Worm (Caenorhabditis elegans) whole organism, L3 larva: ENCODE data around the gene slc-36.3.

Experiments used
- R02D3.7 ChIP-seq: fragments of 150-350 bp; optimal IDR thresholded peaks from 2 replicates; lab custom pipeline; 2014; ENCODE audit warnings: missing biosample characterization, missing genetic modification characterization
- ama-1 ChIP-seq: fragments of 150-350 bp; optimal IDR thresholded peaks from 2 replicates; lab custom pipeline; 2018
- ceh-16 ChIP-seq: sonication (generic microtip); optimal IDR thresholded peaks from 2 replicates; lab custom pipeline; 2017; ENCODE audit warnings: missing biosample characterization, missing genetic modification characterization
- ceh-82 ChIP-seq: fragments of 150-350 bp; optimal IDR thresholded peaks from 2 replicates; lab custom pipeline; 2014; ENCODE audit warnings: missing biosample characterization, missing genetic modification characterization
- ceh-9 ChIP-seq: sonication (generic microtip); optimal IDR thresholded peaks from 2 replicates; lab custom pipeline; 2018; ENCODE audit warnings: missing biosample characterization, missing genetic modification characterization
- daf-12 ChIP-seq: fragments of 150-350 bp; optimal IDR thresholded peaks from 2 replicates; lab custom pipeline; 2014; ENCODE audit warnings: missing biosample characterization, missing genetic modification reagents, missing genetic modification characterization
- egl-27 ChIP-seq: sonication (generic microtip); optimal IDR thresholded peaks from 4 replicates; lab custom pipeline; 2017; ENCODE audit warnings: missing biosample characterization, missing genetic modification reagents, missing genetic modification characterization
- elt-2 ChIP-seq: sonication (generic microtip); optimal IDR thresholded peaks from 2 replicates; lab custom pipeline; 2016; ENCODE audit warnings: missing genetic modification reagents, mild to moderate bottlenecking, missing genetic modification characterization, missing compliant biosample characterization
- eor-1 ChIP-seq, 2 experiments: fragments of 150-350 bp; optimal IDR thresholded peaks; 2 replicates each; lab custom pipeline; 2014 to 2018; ENCODE audit warnings: missing biosample characterization in 2 of 2, missing genetic modification characterization in 2 of 2
- fkh-10 ChIP-seq: sonication (generic microtip); optimal IDR thresholded peaks from 2 replicates; lab custom pipeline; 2017; ENCODE audit warnings: missing biosample characterization, missing genetic modification reagents, missing genetic modification characterization
- fkh-2 ChIP-seq: fragments of 150-350 bp; optimal IDR thresholded peaks from 2 replicates; lab custom pipeline; 2014; ENCODE audit warnings: missing biosample characterization, missing genetic modification reagents, missing genetic modification characterization
- fos-1 ChIP-seq: fragments of 150-350 bp; optimal IDR thresholded peaks from 2 replicates; lab custom pipeline; 2014; ENCODE audit warnings: missing biosample characterization, missing genetic modification characterization
- hmg-11 ChIP-seq: sonication (generic microtip); optimal IDR thresholded peaks from 2 replicates; lab custom pipeline; 2016; ENCODE audit warnings: missing genetic modification characterization, missing compliant biosample characterization
- jun-1 ChIP-seq: fragments of 150-350 bp; optimal IDR thresholded peaks from 2 replicates; lab custom pipeline; 2014; ENCODE audit warnings: missing biosample characterization, missing genetic modification reagents, missing genetic modification characterization
- lin-39 ChIP-seq: fragments of 150-350 bp; optimal IDR thresholded peaks from 2 replicates; lab custom pipeline; 2018; ENCODE audit warnings: missing biosample characterization, missing genetic modification reagents, missing genetic modification characterization
- lsy-12 ChIP-seq: sonication (generic microtip); optimal IDR thresholded peaks from 2 replicates; lab custom pipeline; 2016; ENCODE audit warnings: mild to moderate bottlenecking, missing genetic modification characterization, missing compliant biosample characterization
- nfya-1 ChIP-seq: sonication (generic microtip); optimal IDR thresholded peaks from 2 replicates; lab custom pipeline; 2017; ENCODE audit warnings: missing genetic modification characterization, mild to moderate bottlenecking, missing compliant biosample characterization, antibody characterized with exemption, moderate library complexity; ENCODE audit not compliant: insufficient read depth
- nhr-12 ChIP-seq: fragments of 150-350 bp; optimal IDR thresholded peaks from 2 replicates; lab custom pipeline; 2014; ENCODE audit warnings: missing biosample characterization, missing genetic modification characterization
- nhr-23 ChIP-seq: fragments of 150-350 bp; optimal IDR thresholded peaks from 2 replicates; lab custom pipeline; 2014; ENCODE audit warnings: missing biosample characterization, missing genetic modification reagents, missing genetic modification characterization
- nhr-237 ChIP-seq: fragments of 150-350 bp; optimal IDR thresholded peaks from 2 replicates; lab custom pipeline; 2014; ENCODE audit warnings: missing biosample characterization, missing genetic modification characterization
- nhr-25 ChIP-seq: sonication (generic microtip); optimal IDR thresholded peaks from 2 replicates; lab custom pipeline; 2017; ENCODE audit warnings: missing biosample characterization, missing genetic modification characterization
- nhr-28 ChIP-seq: fragments of 150-350 bp; optimal IDR thresholded peaks from 2 replicates; lab custom pipeline; 2014; ENCODE audit warnings: missing biosample characterization, missing genetic modification characterization
- nhr-76 ChIP-seq: fragments of 150-350 bp; sonication (generic microtip); optimal IDR thresholded peaks from 5 replicates; lab custom pipeline; 2014; ENCODE audit warnings: missing biosample characterization, missing genetic modification characterization
- pha-4 ChIP-seq: fragments of 150-350 bp; optimal IDR thresholded peaks from 2 replicates; lab custom pipeline; 2014; ENCODE audit warnings: missing biosample characterization, missing genetic modification reagents, missing genetic modification characterization
- pqm-1 ChIP-seq: fragments of 150-350 bp; optimal IDR thresholded peaks from 2 replicates; lab custom pipeline; 2017; ENCODE audit warnings: missing biosample characterization, missing genetic modification characterization, inconsistent platforms
- sea-2 ChIP-seq: fragments of 150-350 bp; sonication (generic microtip); optimal IDR thresholded peaks from 4 replicates; lab custom pipeline; 2014; ENCODE audit warnings: missing biosample characterization, missing genetic modification reagents, missing genetic modification characterization
- skn-1 ChIP-seq: fragments of 150-350 bp; optimal IDR thresholded peaks from 2 replicates; lab custom pipeline; 2014; ENCODE audit warnings: missing biosample characterization, missing genetic modification characterization
- tbx-2 ChIP-seq: sonication (generic microtip); optimal IDR thresholded peaks from 2 replicates; lab custom pipeline; 2016; ENCODE audit warnings: mild to moderate bottlenecking, missing genetic modification characterization, missing compliant biosample characterization
- unc-39 ChIP-seq: sonication (generic microtip); optimal IDR thresholded peaks from 4 replicates; lab custom pipeline; 2017; ENCODE audit warnings: missing biosample characterization, missing genetic modification characterization
- unc-62 ChIP-seq: fragments of 150-350 bp; sonication (generic microtip); optimal IDR thresholded peaks from 4 replicates; lab custom pipeline; 2014; ENCODE audit warnings: missing biosample characterization, missing genetic modification reagents, missing genetic modification characterization
- zag-1 ChIP-seq: fragments of 150-350 bp; optimal IDR thresholded peaks from 2 replicates; lab custom pipeline; 2014; ENCODE audit warnings: missing biosample characterization, missing genetic modification characterization
- ztf-11 ChIP-seq: fragments of 150-350 bp; optimal IDR thresholded peaks from 2 replicates; lab custom pipeline; 2014; ENCODE audit warnings: missing biosample characterization, missing genetic modification characterization
- ztf-4 ChIP-seq: fragments of 150-350 bp; optimal IDR thresholded peaks from 2 replicates; lab custom pipeline; 2014; ENCODE audit warnings: missing biosample characterization, missing genetic modification characterization

slc-36.3 gene

ce11 chrV:20552971-20553370 lies 9.0 kb upstream of the slc-36.3 start, which contains the start of gene vmo-1:
Gene vmo-1, minus strand, starts transcription at chrV:20553071.
- TF ChIP-seq pha-4 (tag; lab: Kevin White, UChicago) (no peak), zag-1 (tag; lab: Kevin White, UChicago) (no peak)

ce11 chrV:20551096-20551495 lies 7.1 kb upstream of the slc-36.3 start, which contains the start of gene Y38H6C.20:
Gene Y38H6C.20, minus strand, starts transcription at chrV:20551196.
- TF ChIP-seq ceh-82 (tag; lab: Kevin White, UChicago), result no peak
- no peak for TF ChIP-seq sea-2 (GFP tag; lab: Kevin White, UChicago)
- TF ChIP-seq nhr-12 (tag; lab: Kevin White, UChicago), result no peak
- no peak for TF ChIP-seq hmg-11 (tag; lab: Kevin White, UChicago)
- no peak for TF ChIP-seq ceh-16 (tag; lab: Kevin White, UChicago)

- TF ChIP-seq elt-2 (no peak), fos-1 (tag; lab: Kevin White, UChicago) (no peak), R02D3.7 (tag; lab: Kevin White, UChicago) (no peak), jun-1 (tag; lab: Kevin White, UChicago) (no peak), sea-2 (GFP tag; lab: Kevin White, UChicago) (no peak), nhr-237 (tag; lab: Kevin White, UChicago) (no peak), unc-39 (tag; lab: Kevin White, UChicago) (no peak), lin-39 (no peak), nhr-28 (tag; lab: Kevin White, UChicago) (no peak), ama-1 (lab: Kevin White, UChicago) (no peak), eor-1 (tag; optimal IDR thresholded peaks at IDR 0.05; lab: Kevin White, UChicago) (no peak), unc-62 (GFP tag; lab: Kevin White, UChicago) (no peak), pqm-1 (no peak), egl-27 (tag; lab: Kevin White, UChicago) (no peak), tbx-2 (tag; lab: Kevin White, UChicago) (no peak), nhr-76 (tag; lab: Kevin White, UChicago) (no peak), ceh-9 (tag; lab: Kevin White, UChicago) (no peak), fkh-10 (GFP tag; lab: Kevin White, UChicago) (no peak)
Observed at ce11 chrV:20547048-20547447, 3.1 kb upstream of the slc-36.3 start, which contains the start of gene Y38H6C.18. Gene Y38H6C.18, minus strand, starts transcription at chrV:20547148.

ce11 chrV:20545742-20546141 lies 1.8 kb upstream of the slc-36.3 start:
- TF ChIP-seq pha-4 (tag; lab: Kevin White, UChicago), result peak; percentile 53
- peak; percentile 41 for TF ChIP-seq elt-2
- no peak for TF ChIP-seq skn-1 (tag; lab: Kevin White, UChicago)
- TF ChIP-seq fkh-2, result no peak
- peak; percentile 71 for TF ChIP-seq pqm-1

ce11 chrV:20544610-20545009 lies 618 bp upstream of the slc-36.3 start:
- no peak for TF ChIP-seq egl-27 (tag; lab: Kevin White, UChicago)
- no peak for TF ChIP-seq unc-62 (GFP tag; lab: Kevin White, UChicago)
- TF ChIP-seq elt-2, result peak; percentile 13
- TF ChIP-seq pha-4 (tag; lab: Kevin White, UChicago), result peak; percentile 16
- no peak for TF ChIP-seq daf-12
- TF ChIP-seq nfya-1 (tag; lab: Kevin White, UChicago), result no peak
- no peak for TF ChIP-seq skn-1 (tag; lab: Kevin White, UChicago)
- TF ChIP-seq nhr-76 (tag; lab: Kevin White, UChicago), result no peak
- no peak for TF ChIP-seq nhr-237 (tag; lab: Kevin White, UChicago)
- TF ChIP-seq ztf-4, result no peak
- TF ChIP-seq nhr-25 (tag; lab: Kevin White, UChicago), result no peak
- no peak for TF ChIP-seq ceh-9 (tag; lab: Kevin White, UChicago)
- no peak for TF ChIP-seq tbx-2 (tag; lab: Kevin White, UChicago)
- no peak for TF ChIP-seq lsy-12
- no peak for TF ChIP-seq nhr-23 (tag; lab: Kevin White, UChicago)
- TF ChIP-seq eor-1 (tag; optimal IDR thresholded peaks at IDR 0.05; lab: Kevin White, UChicago), result no peak
- no peak for TF ChIP-seq ztf-11
